Fruit fly (Drosophila melanogaster) Kc167 (cell line): ENCODE data around the gene CG33771.

ENCODE experiments used
- Myc ChIP-seq: fragments of >200 bp; optimal IDR thresholded peaks from 2 replicates; lab custom pipeline; 2017; ENCODE audit warnings: missing external identifiers
- Sin3A ChIP-seq: fragments of >200 bp; optimal IDR thresholded peaks from 2 replicates; lab custom pipeline; 2018; ENCODE audit warnings: missing external identifiers
- h ChIP-seq: fragments of >200 bp; optimal IDR thresholded peaks from 3 replicates; lab custom pipeline; 2018; ENCODE audit warnings: missing external identifiers
- insv ChIP-seq: fragments of >200 bp; optimal IDR thresholded peaks from 3 replicates; lab custom pipeline; 2018; ENCODE audit warnings: missing external identifiers
- psq ChIP-seq: fragments of >200 bp; optimal IDR thresholded peaks from 2 replicates; lab custom pipeline; 2017; ENCODE audit warnings: missing external identifiers
- ttk ChIP-seq: sonication (Bioruptor generic); optimal IDR thresholded peaks from 2 replicates; lab custom pipeline; 2017; ENCODE audit warnings: missing external identifiers

The CG33771 gene

dm6 chr3L:22649096-22649495 is at the start of gene CG33771:
CG33771 (plus strand) TSS chr3L:22649396.
- TF ChIP-seq insv (lab: Kevin White, UChicago), result no peak
- no peak for TF ChIP-seq h (lab: Kevin White, UChicago)
- no peak for TF ChIP-seq ttk (lab: Kevin White, UChicago)
- TF ChIP-seq Sin3A (lab: Kevin White, UChicago), result no peak
- no peak for TF ChIP-seq Myc
- TF ChIP-seq psq (lab: Kevin White, UChicago), result no peak

- no peak for TF ChIP-seq Myc
- TF ChIP-seq psq (lab: Kevin White, UChicago), result no peak
- TF ChIP-seq insv (lab: Kevin White, UChicago), result no peak
- no peak for TF ChIP-seq ttk (lab: Kevin White, UChicago)
Measured at dm6 chr3L:22605637-22606419, 43.4 kb upstream of the CG33771 start, which contains the start of gene ND-B14.5AL. ND-B14.5AL (plus strand) TSS chr3L:22606369.

- TF ChIP-seq insv (lab: Kevin White, UChicago) (no peak), Myc (no peak), h (lab: Kevin White, UChicago) (no peak), psq (lab: Kevin White, UChicago) (no peak), ttk (lab: Kevin White, UChicago) (no peak), Sin3A (lab: Kevin White, UChicago) (no peak)
Measured at dm6 chr3L:22607076-22607475, 42.1 kb upstream of the CG33771 start.

dm6 chr3L:22616784-22617183 is 32.4 kb upstream of the CG33771 start:
- TF ChIP-seq Myc (no peak), insv (lab: Kevin White, UChicago) (no peak), ttk (lab: Kevin White, UChicago) (no peak), Sin3A (lab: Kevin White, UChicago) (no peak), psq (lab: Kevin White, UChicago) (no peak), h (lab: Kevin White, UChicago) (no peak)

- TF ChIP-seq insv (lab: Kevin White, UChicago) (no peak), h (lab: Kevin White, UChicago) (no peak), Sin3A (lab: Kevin White, UChicago) (no peak), psq (lab: Kevin White, UChicago) (no peak), Myc (no peak), ttk (lab: Kevin White, UChicago) (no peak)
Measured at dm6 chr3L:22634111-22634510, 15.1 kb upstream of the CG33771 start.

- TF ChIP-seq h (lab: Kevin White, UChicago) (no peak), Myc (no peak), insv (lab: Kevin White, UChicago) (no peak), Sin3A (lab: Kevin White, UChicago) (no peak), psq (lab: Kevin White, UChicago) (no peak), ttk (lab: Kevin White, UChicago) (no peak)
Measured at dm6 chr3L:22637866-22638534, 11.2 kb upstream of the CG33771 start, which contains the start of gene CG14459. CG14459 (minus strand) TSS chr3L:22637916.

dm6 chr3L:22642276-22642900 is 6.8 kb upstream of the CG33771 start:
- TF ChIP-seq psq (lab: Kevin White, UChicago) (no peak), Myc (no peak), Sin3A (lab: Kevin White, UChicago) (no peak), insv (lab: Kevin White, UChicago) (no peak), h (lab: Kevin White, UChicago) (no peak), ttk (lab: Kevin White, UChicago) (no peak)

dm6 chr3L:22645327-22645726 is 3.9 kb upstream of the CG33771 start, which contains the start of gene CG33766:
CG33766 (plus strand) TSS chr3L:22645627.
- TF ChIP-seq insv (lab: Kevin White, UChicago) (no peak), Myc (no peak), psq (lab: Kevin White, UChicago) (no peak), Sin3A (lab: Kevin White, UChicago) (no peak), h (lab: Kevin White, UChicago) (no peak), ttk (lab: Kevin White, UChicago) (no peak)

- TF ChIP-seq h (lab: Kevin White, UChicago) (no peak), Myc (no peak), Sin3A (lab: Kevin White, UChicago) (no peak), insv (lab: Kevin White, UChicago) (no peak), ttk (lab: Kevin White, UChicago) (no peak), psq (lab: Kevin White, UChicago) (no peak)
Measured at dm6 chr3L:22646007-22646406, 3.2 kb upstream of the CG33771 start, which contains the start of gene CG33767. CG33767 (plus strand) TSS chr3L:22646307.

dm6 chr3L:22646863-22647262 is 2.3 kb upstream of the CG33771 start, which contains the start of gene CG33768:
CG33768 (plus strand) TSS chr3L:22647163.
- TF ChIP-seq Sin3A (lab: Kevin White, UChicago) (no peak), ttk (lab: Kevin White, UChicago) (no peak), h (lab: Kevin White, UChicago) (no peak), insv (lab: Kevin White, UChicago) (no peak), psq (lab: Kevin White, UChicago) (no peak), Myc (no peak)

- TF ChIP-seq ttk (lab: Kevin White, UChicago), result no peak
- TF ChIP-seq h (lab: Kevin White, UChicago), result no peak
- TF ChIP-seq Myc, result no peak
- TF ChIP-seq insv (lab: Kevin White, UChicago), result no peak
- TF ChIP-seq psq (lab: Kevin White, UChicago), result no peak
Measured at dm6 chr3L:22647627-22648026, 1.6 kb upstream of the CG33771 start, which contains the start of gene CG33769. CG33769 (plus strand) TSS chr3L:22647927.
